Worm (Caenorhabditis elegans) whole organism, midembryonic: ENCODE results near the gene mca-1.

Source experiments
- T22C8.4 ChIP-seq: fragments of 200-800 bp; sonication (Bioruptor generic); IDR thresholded peaks from 2 replicates; pipeline ENCODE4 v1.3.6; 2022; ENCODE audit warnings: missing genetic modification characterization, missing compliant biosample characterization
- cog-1 ChIP-seq: sonication (generic microtip); optimal IDR thresholded peaks from 2 replicates; lab custom pipeline; 2016; ENCODE audit warnings: missing genetic modification characterization, missing compliant biosample characterization
- flt-1 ChIP-seq: fragments of 200-800 bp; sonication (Bioruptor generic); IDR thresholded peaks from 2 replicates; pipeline ENCODE4 v1.3.6; 2022; ENCODE audit warnings: missing genetic modification characterization, missing compliant biosample characterization
- klf-2 ChIP-seq: fragments of 200-800 bp; sonication (Bioruptor generic); conservative IDR thresholded peaks from 2 replicates; pipeline ENCODE4 v1.3.6; 2022; ENCODE audit warnings: missing genetic modification reagents, missing genetic modification characterization, missing compliant biosample characterization
- med-1 ChIP-seq: sonication (generic microtip); optimal IDR thresholded peaks from 2 replicates; lab custom pipeline; 2017; ENCODE audit warnings: missing genetic modification characterization, mild to moderate bottlenecking, missing compliant biosample characterization, antibody characterized with exemption, missing genetic modification reagents; ENCODE audit not compliant: insufficient read depth
- ref-1 ChIP-seq: fragments of 200-800 bp; sonication (Bioruptor generic); conservative IDR thresholded peaks from 2 replicates; pipeline ENCODE4 v1.3.6; 2022; ENCODE audit warnings: missing genetic modification reagents, missing genetic modification characterization, missing compliant biosample characterization
- tab-1 ChIP-seq: fragments of 200-800 bp; sonication (Bioruptor generic); IDR thresholded peaks from 2 replicates; pipeline ENCODE4 v1.3.6; 2022; ENCODE audit warnings: missing genetic modification characterization, missing compliant biosample characterization
- ztf-23 ChIP-seq: fragments of 200-800 bp; sonication (Bioruptor generic); IDR thresholded peaks from 2 replicates; pipeline ENCODE4 v1.3.6; 2022; ENCODE audit warnings: missing genetic modification reagents, missing genetic modification characterization, missing compliant biosample characterization
- ztf-29 ChIP-seq: fragments of 200-800 bp; sonication (Bioruptor generic); IDR thresholded peaks from 2 replicates; pipeline ENCODE4 v1.3.6; 2022; ENCODE audit warnings: missing genetic modification reagents, missing genetic modification characterization, missing compliant biosample characterization

Gene mca-1

ce11 chrIV:9673683-9674336 is 39.1 kb upstream of the mca-1 start:
- TF ChIP-seq tab-1 (GFP tag; lab: Robert Waterston, UW) (no peak), flt-1 (GFP tag; lab: Robert Waterston, UW) (no peak), ztf-23 (GFP tag; lab: Robert Waterston, UW) (no peak), klf-2 (GFP tag; lab: Robert Waterston, UW) (no peak)

ce11 chrIV:9673206-9673605 is 38.5 kb upstream of the mca-1 start:
- no peak for TF ChIP-seq ztf-29 (GFP tag; lab: Robert Waterston, UW)
- no peak for TF ChIP-seq med-1 (GFP tag; lab: Kevin White, UChicago)
- TF ChIP-seq tab-1 (GFP tag; lab: Robert Waterston, UW), result no peak
- no peak for TF ChIP-seq ref-1 (GFP tag; lab: Robert Waterston, UW)
- TF ChIP-seq T22C8.4 (GFP tag; lab: Robert Waterston, UW), result no peak
- no peak for TF ChIP-seq klf-2 (GFP tag; lab: Robert Waterston, UW)
- TF ChIP-seq ztf-23 (GFP tag; lab: Robert Waterston, UW), result no peak
- TF ChIP-seq flt-1 (GFP tag; lab: Robert Waterston, UW), result no peak

ce11 chrIV:9672434-9672833 is 37.7 kb upstream of the mca-1 start:
- TF ChIP-seq cog-1 (tag; lab: Kevin White, UChicago), result no peak
- TF ChIP-seq ztf-29 (GFP tag; lab: Robert Waterston, UW), result no peak
- no peak for TF ChIP-seq flt-1 (GFP tag; lab: Robert Waterston, UW)
- TF ChIP-seq T22C8.4 (GFP tag; lab: Robert Waterston, UW), result no peak
- no peak for TF ChIP-seq tab-1 (GFP tag; lab: Robert Waterston, UW)
- no peak for TF ChIP-seq ref-1 (GFP tag; lab: Robert Waterston, UW)
- TF ChIP-seq klf-2 (GFP tag; lab: Robert Waterston, UW), result no peak

ce11 chrIV:9671001-9671652 is 36.4 kb upstream of the mca-1 start:
- TF ChIP-seq klf-2 (GFP tag; lab: Robert Waterston, UW) (no peak), tab-1 (GFP tag; lab: Robert Waterston, UW) (no peak), ztf-29 (GFP tag; lab: Robert Waterston, UW) (no peak), cog-1 (tag; lab: Kevin White, UChicago) (no peak), flt-1 (GFP tag; lab: Robert Waterston, UW) (no peak), ref-1 (GFP tag; lab: Robert Waterston, UW) (no peak), med-1 (GFP tag; lab: Kevin White, UChicago) (no peak), T22C8.4 (GFP tag; lab: Robert Waterston, UW) (no peak), ztf-23 (GFP tag; lab: Robert Waterston, UW) (no peak)

ce11 chrIV:9669969-9670368 is 35.2 kb upstream of the mca-1 start:
- TF ChIP-seq ztf-23 (GFP tag; lab: Robert Waterston, UW) (no peak), ref-1 (GFP tag; lab: Robert Waterston, UW) (no peak), klf-2 (GFP tag; lab: Robert Waterston, UW) (no peak), flt-1 (GFP tag; lab: Robert Waterston, UW) (no peak), ztf-29 (GFP tag; lab: Robert Waterston, UW) (no peak), T22C8.4 (GFP tag; lab: Robert Waterston, UW) (no peak), tab-1 (GFP tag; lab: Robert Waterston, UW) (no peak), med-1 (GFP tag; lab: Kevin White, UChicago) (no peak), cog-1 (tag; lab: Kevin White, UChicago) (no peak)

ce11 chrIV:9668103-9668672 is 33.4 kb upstream of the mca-1 start:
- TF ChIP-seq T22C8.4 (GFP tag; lab: Robert Waterston, UW) (no peak), cog-1 (tag; lab: Kevin White, UChicago) (no peak), med-1 (GFP tag; lab: Kevin White, UChicago) (no peak), ztf-23 (GFP tag; lab: Robert Waterston, UW) (no peak), klf-2 (GFP tag; lab: Robert Waterston, UW) (no peak), ref-1 (GFP tag; lab: Robert Waterston, UW) (no peak), tab-1 (GFP tag; lab: Robert Waterston, UW) (no peak), ztf-29 (GFP tag; lab: Robert Waterston, UW) (no peak), flt-1 (GFP tag; lab: Robert Waterston, UW) (no peak)

- TF ChIP-seq flt-1 (GFP tag; lab: Robert Waterston, UW) (no peak), cog-1 (tag; lab: Kevin White, UChicago) (peak; percentile 17)
Measured at ce11 chrIV:9667084-9667483, 32.3 kb upstream of the mca-1 start.

- TF ChIP-seq ref-1 (GFP tag; lab: Robert Waterston, UW) (no peak), ztf-23 (GFP tag; lab: Robert Waterston, UW) (no peak), ztf-29 (GFP tag; lab: Robert Waterston, UW) (no peak), med-1 (GFP tag; lab: Kevin White, UChicago) (no peak), cog-1 (tag; lab: Kevin White, UChicago) (no peak), tab-1 (GFP tag; lab: Robert Waterston, UW) (no peak), flt-1 (GFP tag; lab: Robert Waterston, UW) (no peak), klf-2 (GFP tag; lab: Robert Waterston, UW) (no peak), T22C8.4 (GFP tag; lab: Robert Waterston, UW) (no peak)
Measured at ce11 chrIV:9659999-9660398, 25.3 kb upstream of the mca-1 start.

- TF ChIP-seq med-1 (GFP tag; lab: Kevin White, UChicago), result no peak
- no peak for TF ChIP-seq cog-1 (tag; lab: Kevin White, UChicago)
- TF ChIP-seq T22C8.4 (GFP tag; lab: Robert Waterston, UW), result no peak
- no peak for TF ChIP-seq flt-1 (GFP tag; lab: Robert Waterston, UW)
- TF ChIP-seq klf-2 (GFP tag; lab: Robert Waterston, UW), result no peak
- TF ChIP-seq tab-1 (GFP tag; lab: Robert Waterston, UW), result no peak
- TF ChIP-seq ref-1 (GFP tag; lab: Robert Waterston, UW), result no peak
- TF ChIP-seq ztf-23 (GFP tag; lab: Robert Waterston, UW), result no peak
- TF ChIP-seq ztf-29 (GFP tag; lab: Robert Waterston, UW), result no peak
Measured at ce11 chrIV:9657753-9658152, 23.0 kb upstream of the mca-1 start, which contains the start of gene acc-1. Gene acc-1, plus strand, starts transcription at chrIV:9658053.
